Worm (Caenorhabditis elegans) whole organism, L3 larva: Measurements from ENCODE around the gene C37E2.10.

Experiments
- R02D3.7 ChIP-seq: fragments of 150-350 bp; optimal IDR thresholded peaks from 2 replicates; lab custom pipeline; 2014; ENCODE audit warnings: missing biosample characterization, missing genetic modification characterization
- ZK546.5 ChIP-seq: sonication (generic microtip); optimal IDR thresholded peaks from 2 replicates; lab custom pipeline; 2017; ENCODE audit warnings: missing biosample characterization, missing genetic modification characterization
- aly-2 ChIP-seq: fragments of 150-350 bp; optimal IDR thresholded peaks from 2 replicates; lab custom pipeline; 2014; ENCODE audit warnings: missing biosample characterization, missing genetic modification characterization
- ama-1 ChIP-seq: fragments of 150-350 bp; optimal IDR thresholded peaks from 2 replicates; lab custom pipeline; 2018
- ceh-16 ChIP-seq: sonication (generic microtip); optimal IDR thresholded peaks from 2 replicates; lab custom pipeline; 2017; ENCODE audit warnings: missing biosample characterization, missing genetic modification characterization
- ceh-28 ChIP-seq: fragments of 150-350 bp; optimal IDR thresholded peaks from 2 replicates; lab custom pipeline; 2014; ENCODE audit warnings: missing biosample characterization, missing genetic modification reagents, missing genetic modification characterization
- ceh-82 ChIP-seq: fragments of 150-350 bp; optimal IDR thresholded peaks from 2 replicates; lab custom pipeline; 2014; ENCODE audit warnings: missing biosample characterization, missing genetic modification characterization
- ceh-9 ChIP-seq: sonication (generic microtip); optimal IDR thresholded peaks from 2 replicates; lab custom pipeline; 2018; ENCODE audit warnings: missing biosample characterization, missing genetic modification characterization
- daf-12 ChIP-seq: fragments of 150-350 bp; optimal IDR thresholded peaks from 2 replicates; lab custom pipeline; 2014; ENCODE audit warnings: missing biosample characterization, missing genetic modification reagents, missing genetic modification characterization
- egl-27 ChIP-seq: sonication (generic microtip); optimal IDR thresholded peaks from 4 replicates; lab custom pipeline; 2017; ENCODE audit warnings: missing biosample characterization, missing genetic modification reagents, missing genetic modification characterization
- egl-5 ChIP-seq: fragments of 150-350 bp; optimal IDR thresholded peaks from 2 replicates; lab custom pipeline; 2017; ENCODE audit warnings: missing biosample characterization, missing genetic modification reagents, missing genetic modification characterization, inconsistent platforms
- elt-1 ChIP-seq: fragments of 150-350 bp; optimal IDR thresholded peaks from 2 replicates; lab custom pipeline; 2014; ENCODE audit warnings: missing biosample characterization, missing genetic modification characterization
- elt-2 ChIP-seq: sonication (generic microtip); optimal IDR thresholded peaks from 2 replicates; lab custom pipeline; 2016; ENCODE audit warnings: missing genetic modification reagents, mild to moderate bottlenecking, missing genetic modification characterization, missing compliant biosample characterization
- elt-3 ChIP-seq, 3 experiments: fragments of 150-350 bp in 1 of 3; sonication (generic microtip) in 2 of 3; optimal IDR thresholded peaks; 2 replicates in 2 of 3; 4 replicates in 1 of 3; lab custom pipeline; 2014 to 2017; ENCODE audit warnings: missing biosample characterization in 3 of 3, missing genetic modification characterization in 3 of 3
- eor-1 ChIP-seq, 2 experiments: fragments of 150-350 bp; optimal IDR thresholded peaks; 2 replicates each; lab custom pipeline; 2014 to 2018; ENCODE audit warnings: missing biosample characterization in 2 of 2, missing genetic modification characterization in 2 of 2
- fkh-10 ChIP-seq: sonication (generic microtip); optimal IDR thresholded peaks from 2 replicates; lab custom pipeline; 2017; ENCODE audit warnings: missing biosample characterization, missing genetic modification reagents, missing genetic modification characterization
- fkh-2 ChIP-seq: fragments of 150-350 bp; optimal IDR thresholded peaks from 2 replicates; lab custom pipeline; 2014; ENCODE audit warnings: missing biosample characterization, missing genetic modification reagents, missing genetic modification characterization
- fos-1 ChIP-seq: fragments of 150-350 bp; optimal IDR thresholded peaks from 2 replicates; lab custom pipeline; 2014; ENCODE audit warnings: missing biosample characterization, missing genetic modification characterization
- hmg-11 ChIP-seq: sonication (generic microtip); optimal IDR thresholded peaks from 2 replicates; lab custom pipeline; 2016; ENCODE audit warnings: missing genetic modification characterization, missing compliant biosample characterization
- jun-1 ChIP-seq: fragments of 150-350 bp; optimal IDR thresholded peaks from 2 replicates; lab custom pipeline; 2014; ENCODE audit warnings: missing biosample characterization, missing genetic modification reagents, missing genetic modification characterization
- lin-15B ChIP-seq: fragments of 150-350 bp; optimal IDR thresholded peaks from 2 replicates; lab custom pipeline; 2014; ENCODE audit warnings: missing biosample characterization, missing genetic modification characterization
- lin-39 ChIP-seq: fragments of 150-350 bp; optimal IDR thresholded peaks from 2 replicates; lab custom pipeline; 2018; ENCODE audit warnings: missing biosample characterization, missing genetic modification reagents, missing genetic modification characterization
- lsy-12 ChIP-seq: sonication (generic microtip); optimal IDR thresholded peaks from 2 replicates; lab custom pipeline; 2016; ENCODE audit warnings: mild to moderate bottlenecking, missing genetic modification characterization, missing compliant biosample characterization
- mdl-1 ChIP-seq: fragments of 150-350 bp; optimal IDR thresholded peaks from 2 replicates; lab custom pipeline; 2014; ENCODE audit warnings: missing biosample characterization, missing genetic modification characterization
- mml-1 ChIP-seq: fragments of 150-350 bp; sonication (generic microtip); optimal IDR thresholded peaks from 3 replicates; lab custom pipeline; 2014; ENCODE audit warnings: missing biosample characterization, missing genetic modification characterization
- nfya-1 ChIP-seq: sonication (generic microtip); optimal IDR thresholded peaks from 2 replicates; lab custom pipeline; 2017; ENCODE audit warnings: missing genetic modification characterization, mild to moderate bottlenecking, missing compliant biosample characterization, antibody characterized with exemption, moderate library complexity; ENCODE audit not compliant: insufficient read depth
- nhr-11 ChIP-seq: fragments of 150-350 bp; optimal IDR thresholded peaks from 2 replicates; lab custom pipeline; 2014; ENCODE audit warnings: missing biosample characterization, missing genetic modification characterization
- nhr-12 ChIP-seq: fragments of 150-350 bp; optimal IDR thresholded peaks from 2 replicates; lab custom pipeline; 2014; ENCODE audit warnings: missing biosample characterization, missing genetic modification characterization
- nhr-23 ChIP-seq: fragments of 150-350 bp; optimal IDR thresholded peaks from 2 replicates; lab custom pipeline; 2014; ENCODE audit warnings: missing biosample characterization, missing genetic modification reagents, missing genetic modification characterization
- nhr-237 ChIP-seq: fragments of 150-350 bp; optimal IDR thresholded peaks from 2 replicates; lab custom pipeline; 2014; ENCODE audit warnings: missing biosample characterization, missing genetic modification characterization
- nhr-25 ChIP-seq: sonication (generic microtip); optimal IDR thresholded peaks from 2 replicates; lab custom pipeline; 2017; ENCODE audit warnings: missing biosample characterization, missing genetic modification characterization
- nhr-28 ChIP-seq: fragments of 150-350 bp; optimal IDR thresholded peaks from 2 replicates; lab custom pipeline; 2014; ENCODE audit warnings: missing biosample characterization, missing genetic modification characterization
- nhr-43 ChIP-seq: sonication (generic microtip); optimal IDR thresholded peaks from 2 replicates; lab custom pipeline; 2016; ENCODE audit warnings: mild to moderate bottlenecking, missing genetic modification characterization, missing compliant biosample characterization; ENCODE audit not compliant: poor library complexity, severe bottlenecking
- nhr-67 ChIP-seq: fragments of 150-350 bp; optimal IDR thresholded peaks from 2 replicates; lab custom pipeline; 2014; ENCODE audit warnings: missing biosample characterization, missing genetic modification characterization
- nhr-76 ChIP-seq: fragments of 150-350 bp; sonication (generic microtip); optimal IDR thresholded peaks from 5 replicates; lab custom pipeline; 2014; ENCODE audit warnings: missing biosample characterization, missing genetic modification characterization
- nhr-77 ChIP-seq: fragments of 150-350 bp; optimal IDR thresholded peaks from 2 replicates; lab custom pipeline; 2014; ENCODE audit warnings: missing biosample characterization, missing genetic modification characterization
- pha-4 ChIP-seq: fragments of 150-350 bp; optimal IDR thresholded peaks from 2 replicates; lab custom pipeline; 2014; ENCODE audit warnings: missing biosample characterization, missing genetic modification reagents, missing genetic modification characterization
- pqm-1 ChIP-seq: fragments of 150-350 bp; optimal IDR thresholded peaks from 2 replicates; lab custom pipeline; 2017; ENCODE audit warnings: missing biosample characterization, missing genetic modification characterization, inconsistent platforms
- sea-2 ChIP-seq: fragments of 150-350 bp; sonication (generic microtip); optimal IDR thresholded peaks from 4 replicates; lab custom pipeline; 2014; ENCODE audit warnings: missing biosample characterization, missing genetic modification reagents, missing genetic modification characterization
- skn-1 ChIP-seq: fragments of 150-350 bp; optimal IDR thresholded peaks from 2 replicates; lab custom pipeline; 2014; ENCODE audit warnings: missing biosample characterization, missing genetic modification characterization
- snpc-4 ChIP-seq: fragments of 150-350 bp; optimal IDR thresholded peaks from 2 replicates; lab custom pipeline; 2014; ENCODE audit warnings: missing biosample characterization, missing genetic modification characterization
- tbx-2 ChIP-seq: sonication (generic microtip); optimal IDR thresholded peaks from 2 replicates; lab custom pipeline; 2016; ENCODE audit warnings: mild to moderate bottlenecking, missing genetic modification characterization, missing compliant biosample characterization
- unc-39 ChIP-seq: sonication (generic microtip); optimal IDR thresholded peaks from 4 replicates; lab custom pipeline; 2017; ENCODE audit warnings: missing biosample characterization, missing genetic modification characterization
- unc-62 ChIP-seq: fragments of 150-350 bp; sonication (generic microtip); optimal IDR thresholded peaks from 4 replicates; lab custom pipeline; 2014; ENCODE audit warnings: missing biosample characterization, missing genetic modification reagents, missing genetic modification characterization
- zag-1 ChIP-seq: fragments of 150-350 bp; optimal IDR thresholded peaks from 2 replicates; lab custom pipeline; 2014; ENCODE audit warnings: missing biosample characterization, missing genetic modification characterization
- ztf-11 ChIP-seq: fragments of 150-350 bp; optimal IDR thresholded peaks from 2 replicates; lab custom pipeline; 2014; ENCODE audit warnings: missing biosample characterization, missing genetic modification characterization
- ztf-4 ChIP-seq: fragments of 150-350 bp; optimal IDR thresholded peaks from 2 replicates; lab custom pipeline; 2014; ENCODE audit warnings: missing biosample characterization, missing genetic modification characterization

C37E2.10 gene

DNA sequence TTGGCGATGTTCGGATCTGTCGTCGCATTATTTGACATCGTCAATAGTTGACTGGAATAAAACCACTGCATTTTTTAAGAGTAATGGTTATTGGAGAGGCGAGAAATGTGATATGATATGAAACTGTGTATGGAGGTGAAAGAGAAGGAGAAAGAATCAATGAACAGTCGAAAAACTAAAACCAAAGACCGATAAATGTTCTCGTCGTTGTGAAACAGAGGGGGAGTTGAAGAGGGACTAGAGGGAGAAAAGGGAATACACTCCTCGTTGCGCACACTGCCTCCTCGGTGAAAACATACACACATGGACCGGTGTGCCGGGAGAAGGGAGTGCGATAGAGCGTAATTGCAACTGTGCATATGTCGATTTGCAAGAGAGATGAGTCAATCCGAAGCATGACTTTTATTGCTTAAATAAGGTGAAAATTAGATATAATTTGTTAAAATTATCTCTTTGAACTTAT lies 9.2 kb upstream of the C37E2.10 start, which contains the start of gene sym-4 (continued):
- peak; percentile 90 for TF ChIP-seq jun-1
- no peak for TF ChIP-seq mml-1 (tag; lab: Kevin White, UChicago)
- peak; percentile 61 for TF ChIP-seq fkh-10 (GFP tag; lab: Kevin White, UChicago)
- TF ChIP-seq elt-2 (tag; lab: Kevin White, UChicago): peak; percentile 90
- peak; percentile 63 for TF ChIP-seq fos-1 (tag; lab: Kevin White, UChicago)
- TF ChIP-seq nhr-25 (tag; lab: Kevin White, UChicago): peak; percentile 97
- peak in 2 of 3 experiments; percentile 47 to 85 for TF ChIP-seq elt-3 (tag; optimal IDR thresholded peaks at IDR 0.05; lab: Kevin White, UChicago)
- TF ChIP-seq R02D3.7 (tag; lab: Kevin White, UChicago): peak; percentile 69
- no peak for TF ChIP-seq ceh-16
- TF ChIP-seq unc-39 (tag; lab: Kevin White, UChicago): no peak
- TF ChIP-seq nhr-12 (tag; lab: Kevin White, UChicago): no peak
- TF ChIP-seq daf-12: no peak
- TF ChIP-seq ztf-11: no peak
- peak; percentile 96 for TF ChIP-seq hmg-11
- TF ChIP-seq nhr-77 (tag; lab: Kevin White, UChicago): peak; percentile 41
- TF ChIP-seq lin-15B (tag; lab: Kevin White, UChicago): peak; percentile 94
- peak; percentile 94 for TF ChIP-seq nhr-43 (tag; lab: Kevin White, UChicago)
- peak; percentile 27 for TF ChIP-seq elt-1
- TF ChIP-seq nhr-23 (tag; lab: Kevin White, UChicago): peak; percentile 93
- peak; percentile 90 for TF ChIP-seq snpc-4 (tag; lab: Kevin White, UChicago)
- peak; percentile 50 for TF ChIP-seq egl-27 (tag; lab: Kevin White, UChicago)
- no peak for TF ChIP-seq aly-2 (tag; lab: Kevin White, UChicago)

DNA sequence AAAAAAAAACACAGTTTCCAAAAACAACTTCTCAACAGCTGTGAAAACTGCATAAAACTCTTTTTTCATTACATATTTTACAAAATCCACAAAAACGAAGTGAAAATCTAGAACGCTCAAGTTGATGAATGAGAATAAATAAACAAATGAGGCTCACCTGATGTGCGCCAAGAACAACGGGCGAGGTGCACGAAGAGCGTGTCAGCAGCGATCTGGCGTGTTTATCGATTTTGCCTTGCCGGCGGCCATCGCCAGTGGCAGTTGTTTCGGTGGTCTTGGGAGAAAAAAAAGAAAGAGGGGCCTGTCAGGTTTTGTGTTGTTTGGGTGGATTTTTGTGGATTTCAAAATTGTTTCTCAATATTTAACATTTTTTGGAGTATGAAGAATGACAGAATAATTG lies 4.9 kb upstream of the C37E2.10 start, which contains the start of gene idhb-1:
Gene idhb-1, minus strand, starts transcription at position 214 of the 400 bp plus-strand sequence.
- no peak for TF ChIP-seq nhr-67 (tag; lab: Kevin White, UChicago)
- TF ChIP-seq nfya-1: peak; percentile 80
- no peak for TF ChIP-seq elt-1
- TF ChIP-seq ceh-82: no peak
- no peak for TF ChIP-seq egl-27 (tag; lab: Kevin White, UChicago)
- no peak for TF ChIP-seq nhr-12 (tag; lab: Kevin White, UChicago)
- no peak for TF ChIP-seq unc-39 (tag; lab: Kevin White, UChicago)
- TF ChIP-seq ceh-28 (tag; lab: Kevin White, UChicago): peak; percentile 88
- TF ChIP-seq fkh-10 (GFP tag; lab: Kevin White, UChicago): peak; percentile 8
- TF ChIP-seq ztf-11: no peak
- TF ChIP-seq aly-2 (tag; lab: Kevin White, UChicago): no peak
- peak; percentile 50 for TF ChIP-seq jun-1
- no peak for TF ChIP-seq nhr-43 (tag; lab: Kevin White, UChicago)
- no peak for TF ChIP-seq sea-2 (GFP tag; lab: Kevin White, UChicago)
- peak; percentile 78 for TF ChIP-seq nhr-25 (tag; lab: Kevin White, UChicago)
- no peak for TF ChIP-seq mdl-1 (tag; lab: Kevin White, UChicago)
- TF ChIP-seq ceh-16: no peak
- TF ChIP-seq unc-62: no peak
- peak; percentile 38 for TF ChIP-seq elt-2 (tag; lab: Kevin White, UChicago)
- no peak for TF ChIP-seq mml-1 (tag; lab: Kevin White, UChicago)
- no peak for TF ChIP-seq ZK546.5 (tag; lab: Kevin White, UChicago)
- TF ChIP-seq fkh-2: no peak
- TF ChIP-seq elt-3 (tag; optimal IDR thresholded peaks at IDR 0.05; lab: Kevin White, UChicago): no peak
- TF ChIP-seq lin-15B (tag; lab: Kevin White, UChicago): peak; percentile 80
- TF ChIP-seq eor-1 (tag; optimal IDR thresholded peaks at IDR 0.05; lab: Kevin White, UChicago): no peak
- no peak for TF ChIP-seq nhr-77 (tag; lab: Kevin White, UChicago)
- TF ChIP-seq tbx-2 (tag; lab: Kevin White, UChicago): peak; percentile 21
- no peak for TF ChIP-seq fos-1 (tag; lab: Kevin White, UChicago)
- peak; percentile 53 for TF ChIP-seq hmg-11
- no peak for TF ChIP-seq ceh-9 (tag; lab: Kevin White, UChicago)
- TF ChIP-seq ztf-4: no peak
- TF ChIP-seq nhr-76 (tag; lab: Kevin White, UChicago): no peak
- TF ChIP-seq pha-4 (tag; lab: Kevin White, UChicago): peak; percentile 82
- peak; percentile 9 for TF ChIP-seq pqm-1
- peak; percentile 11 for TF ChIP-seq ama-1
- peak; percentile 34 for TF ChIP-seq nhr-23 (tag; lab: Kevin White, UChicago)
- peak; percentile 8 for TF ChIP-seq R02D3.7 (tag; lab: Kevin White, UChicago)
- TF ChIP-seq daf-12: no peak
- no peak for TF ChIP-seq skn-1 (tag; lab: Kevin White, UChicago)
- no peak for TF ChIP-seq zag-1
- peak; percentile 55 for TF ChIP-seq snpc-4 (tag; lab: Kevin White, UChicago)
- no peak for TF ChIP-seq lsy-12 (tag; lab: Kevin White, UChicago)
- TF ChIP-seq nhr-237 (tag; lab: Kevin White, UChicago): no peak
- TF ChIP-seq nhr-11 (tag; lab: Kevin White, UChicago): no peak
- peak; percentile 85 for TF ChIP-seq lin-39
- TF ChIP-seq nhr-28 (tag; lab: Kevin White, UChicago): no peak
- TF ChIP-seq egl-5 (tag; lab: Kevin White, UChicago): peak; percentile 11
